Worm (Caenorhabditis elegans) whole organism, young adult: ENCODE measurements around the gene wdr-83.

Experiments used
- B0019.2 ChIP-seq: fragments of 200-800 bp; sonication (Bioruptor generic); conservative IDR thresholded peaks from 2 replicates; pipeline ENCODE4 v1.3.6; 2022; ENCODE audit warnings: missing genetic modification reagents, missing genetic modification characterization, missing compliant biosample characterization
- B0261.1 ChIP-seq: sonication (generic microtip); optimal IDR thresholded peaks from 2 replicates; lab custom pipeline; 2016; ENCODE audit warnings: mild to moderate bottlenecking, missing genetic modification characterization, moderate library complexity, missing compliant biosample characterization
- B0336.3 ChIP-seq: fragments of 200-800 bp; sonication (Bioruptor generic); IDR thresholded peaks from 2 replicates; pipeline ENCODE4 v1.3.6; 2022; ENCODE audit warnings: missing genetic modification characterization, missing compliant biosample characterization
- C06A6.2 ChIP-seq: fragments of 200-800 bp; sonication (Bioruptor generic); conservative IDR thresholded peaks from 2 replicates; pipeline ENCODE4 v1.3.6; 2022; ENCODE audit warnings: missing genetic modification characterization, missing compliant biosample characterization
- F23B12.7 ChIP-seq: sonication (generic microtip); optimal IDR thresholded peaks from 2 replicates; lab custom pipeline; 2017; ENCODE audit warnings: missing genetic modification characterization, mild to moderate bottlenecking, missing compliant biosample characterization, antibody characterized with exemption, moderate library complexity; ENCODE audit not compliant: insufficient read depth
- F33H1.4 ChIP-seq: fragments of 200-800 bp; sonication (Bioruptor generic); IDR thresholded peaks from 2 replicates; pipeline ENCODE4 v1.3.6; 2022; ENCODE audit warnings: missing genetic modification reagents, missing genetic modification characterization, missing compliant biosample characterization
- F37B4.10 ChIP-seq: fragments of 200-800 bp; sonication (Bioruptor generic); IDR thresholded peaks from 2 replicates; pipeline ENCODE4 v1.3.6; 2022; ENCODE audit warnings: missing genetic modification characterization, missing compliant biosample characterization
- F57A8.1 ChIP-seq: fragments of 200-800 bp; sonication (Bioruptor generic); optimal IDR thresholded peaks from 2 replicates; lab custom pipeline; 2018; ENCODE audit warnings: mild to moderate bottlenecking, missing genetic modification characterization, moderate library complexity, missing compliant biosample characterization
- T26A5.8 ChIP-seq: sonication (generic microtip); optimal IDR thresholded peaks from 2 replicates; lab custom pipeline; 2016; ENCODE audit warnings: missing genetic modification characterization, missing compliant biosample characterization
- Y67H2A.10 ChIP-seq: fragments of 200-800 bp; sonication (Bioruptor generic); conservative IDR thresholded peaks from 2 replicates; pipeline ENCODE4 v1.3.6; 2022; ENCODE audit warnings: missing genetic modification reagents, missing genetic modification characterization, missing compliant biosample characterization
- akir-1 ChIP-seq: fragments of 200-800 bp; sonication (Bioruptor generic); optimal IDR thresholded peaks from 2 replicates; lab custom pipeline; 2018; ENCODE audit warnings: mild to moderate bottlenecking, missing genetic modification characterization, moderate library complexity, missing compliant biosample characterization
- aptf-3 ChIP-seq: fragments of 200-800 bp; sonication (Bioruptor generic); IDR thresholded peaks from 2 replicates; pipeline ENCODE4 v1.3.6; 2022; ENCODE audit warnings: missing genetic modification characterization, missing compliant biosample characterization
- bed-2 ChIP-seq: fragments of 200-800 bp; sonication (Bioruptor generic); IDR thresholded peaks from 2 replicates; pipeline ENCODE4 v1.3.6; 2022; ENCODE audit warnings: missing genetic modification reagents, missing genetic modification characterization, missing compliant biosample characterization
- cebp-2 ChIP-seq: fragments of 200-800 bp; sonication (Bioruptor generic); IDR thresholded peaks from 2 replicates; pipeline ENCODE4 v1.3.6; 2022; ENCODE audit warnings: missing genetic modification characterization, missing compliant biosample characterization
- ceh-100 ChIP-seq: fragments of 200-800 bp; sonication (Bioruptor generic); IDR thresholded peaks from 2 replicates; pipeline ENCODE4 v1.3.6; 2022; ENCODE audit warnings: missing genetic modification reagents, missing genetic modification characterization, missing compliant biosample characterization
- chd-7 ChIP-seq: sonication (generic microtip); optimal IDR thresholded peaks from 2 replicates; lab custom pipeline; 2016; ENCODE audit warnings: mild to moderate bottlenecking, missing genetic modification characterization, moderate library complexity, missing compliant biosample characterization
- dox-1 ChIP-seq: fragments of 200-800 bp; sonication (Bioruptor generic); IDR thresholded peaks from 2 replicates; pipeline ENCODE4 v1.3.6; 2022; ENCODE audit warnings: missing genetic modification reagents, missing genetic modification characterization, missing compliant biosample characterization
- dpl-1 ChIP-seq: fragments of 150-350 bp; optimal IDR thresholded peaks from 2 replicates; lab custom pipeline; 2014; ENCODE audit warnings: missing biosample characterization, missing genetic modification reagents, missing genetic modification characterization
- ekl-4 ChIP-seq: fragments of 200-800 bp; sonication (Bioruptor generic); IDR thresholded peaks from 2 replicates; pipeline ENCODE4 v1.3.6; 2022; ENCODE audit warnings: missing genetic modification reagents, missing genetic modification characterization, missing compliant biosample characterization
- ets-4 ChIP-seq: fragments of 200-800 bp; sonication (Bioruptor generic); optimal IDR thresholded peaks from 2 replicates; lab custom pipeline; 2018; ENCODE audit warnings: mild to moderate bottlenecking, missing genetic modification characterization, missing compliant biosample characterization
- him-1 ChIP-seq: sonication (generic microtip); optimal IDR thresholded peaks from 2 replicates; lab custom pipeline; 2016; ENCODE audit warnings: missing genotype, missing genetic modification reagents, missing genetic modification characterization, missing compliant biosample characterization
- hlh-12 ChIP-seq: sonication (generic microtip); optimal IDR thresholded peaks from 2 replicates; lab custom pipeline; 2016; ENCODE audit warnings: missing genetic modification characterization, missing compliant biosample characterization
- hmg-20 ChIP-seq: fragments of 200-800 bp; sonication (Bioruptor generic); IDR thresholded peaks from 2 replicates; pipeline ENCODE4 v1.3.6; 2022; ENCODE audit warnings: missing genetic modification reagents, missing genetic modification characterization, missing compliant biosample characterization
- lin-54 ChIP-seq: fragments of 200-800 bp; sonication (Bioruptor generic); optimal IDR thresholded peaks from 2 replicates; lab custom pipeline; 2018; ENCODE audit warnings: mild to moderate bottlenecking, missing genetic modification characterization, missing compliant biosample characterization
- madf-3 ChIP-seq: fragments of 200-800 bp; sonication (Bioruptor generic); IDR thresholded peaks from 2 replicates; pipeline ENCODE4 v1.3.6; 2022; ENCODE audit warnings: missing genetic modification reagents, missing genetic modification characterization, missing compliant biosample characterization
- madf-6 ChIP-seq: fragments of 200-800 bp; sonication (Bioruptor generic); IDR thresholded peaks from 2 replicates; pipeline ENCODE4 v1.3.6; 2022; ENCODE audit warnings: missing genetic modification reagents, missing genetic modification characterization, missing compliant biosample characterization
- mcd-1 ChIP-seq: fragments of 200-800 bp; sonication (Bioruptor generic); IDR thresholded peaks from 2 replicates; pipeline ENCODE4 v1.3.6; 2022; ENCODE audit warnings: missing genetic modification reagents, missing genetic modification characterization, missing compliant biosample characterization
- repo-1 ChIP-seq: sonication (generic microtip); optimal IDR thresholded peaks from 2 replicates; lab custom pipeline; 2017; ENCODE audit warnings: mild to moderate bottlenecking, missing genetic modification characterization, missing compliant biosample characterization
- sdz-38 ChIP-seq: sonication (generic microtip); optimal IDR thresholded peaks from 2 replicates; lab custom pipeline; 2016; ENCODE audit warnings: missing genotype, missing genetic modification characterization, missing compliant biosample characterization
- sea-2 ChIP-seq: fragments of 200-800 bp; sonication (Bioruptor generic); IDR thresholded peaks from 2 replicates; pipeline ENCODE4 v1.3.6; 2022; ENCODE audit warnings: missing genetic modification characterization, missing compliant biosample characterization
- snpc-1.1 ChIP-seq: sonication (generic microtip); optimal IDR thresholded peaks from 2 replicates; lab custom pipeline; 2017; ENCODE audit warnings: missing genetic modification characterization, mild to moderate bottlenecking, missing compliant biosample characterization, antibody characterized with exemption, moderate library complexity, missing genotype, missing genetic modification reagents; ENCODE audit not compliant: insufficient read depth
- snpc-3.4 ChIP-seq: sonication (generic microtip); optimal IDR thresholded peaks from 2 replicates; lab custom pipeline; 2017; ENCODE audit warnings: missing genetic modification characterization, mild to moderate bottlenecking, missing compliant biosample characterization, antibody characterized with exemption, moderate library complexity, missing genotype, missing genetic modification reagents
- tlf-1 ChIP-seq: fragments of 200-800 bp; sonication (Bioruptor generic); optimal IDR thresholded peaks from 2 replicates; lab custom pipeline; 2018; ENCODE audit warnings: mild to moderate bottlenecking, missing genetic modification characterization, missing compliant biosample characterization
- ztf-25 ChIP-seq: fragments of 200-800 bp; sonication (Bioruptor generic); IDR thresholded peaks from 2 replicates; pipeline ENCODE4 v1.3.6; 2022; ENCODE audit warnings: missing genetic modification reagents, missing genetic modification characterization, missing compliant biosample characterization
- ztf-3 ChIP-seq: fragments of 200-800 bp; sonication (Bioruptor generic); optimal IDR thresholded peaks from 2 replicates; lab custom pipeline; 2018; ENCODE audit warnings: mild to moderate bottlenecking, missing genetic modification characterization, missing compliant biosample characterization

The wdr-83 gene

ce11 chrII:4993530-4994192, 37.9 kb downstream of the wdr-83 start, which contains the start of the genes eif-1 and vps-24 (continued):
- TF ChIP-seq B0019.2 (GFP tag; lab: Robert Waterston, UW) (peak; percentile 56; the same call in 1 of the 2 replicates), him-1 (no peak), Y67H2A.10 (GFP tag; lab: Robert Waterston, UW) (no peak), cebp-2 (GFP tag; lab: Robert Waterston, UW) (no peak), ztf-25 (GFP tag; lab: Robert Waterston, UW) (no peak), snpc-3.4 (tag; lab: Kevin White, UChicago) (peak; percentile 17), hlh-12 (tag; lab: Kevin White, UChicago) (no peak), mcd-1 (peak; percentile 42; the same call in 1 of the 2 replicates), C06A6.2 (GFP tag; lab: Robert Waterston, UW) (no peak), dox-1 (GFP tag; lab: Robert Waterston, UW) (peak; percentile 80), F23B12.7 (tag; lab: Kevin White, UChicago) (peak; percentile 12), dpl-1 (peak; percentile 30), bed-2 (GFP tag; lab: Robert Waterston, UW) (no peak)

ce11 chrII:4992977-4993376, 38.5 kb downstream of the wdr-83 start, which contains the start of gene pigb-1:
TSS of gene pigb-1 (minus strand) at chrII:4993077.
- TF ChIP-seq repo-1 (tag; lab: Kevin White, UChicago) (no peak), madf-3 (0 out of 2 replicates have a peak, but pooled peaks have one; percentile 11)
- TF ChIP-seq, all 124 proteins: peak for 1

ce11 chrII:4989802-4990201, 41.7 kb downstream of the wdr-83 start, which contains the start of gene T27F7.12:
TSS of gene T27F7.12 (plus strand) at chrII:4990102.
- TF ChIP-seq aptf-3 (GFP tag; lab: Robert Waterston, UW) (0 out of 2 replicates have a peak, but pooled peaks have one; percentile 33), ceh-100 (GFP tag; lab: Robert Waterston, UW) (no peak)

- TF ChIP-seq ztf-3 (no peak), snpc-3.4 (tag; lab: Kevin White, UChicago) (no peak), tlf-1 (GFP tag; lab: Kevin White, UChicago) (no peak), chd-7 (tag; lab: Kevin White, UChicago) (no peak), akir-1 (GFP tag; lab: Kevin White, UChicago) (no peak), F37B4.10 (GFP tag; lab: Robert Waterston, UW) (no peak), hlh-12 (tag; lab: Kevin White, UChicago) (no peak), B0336.3 (no peak), lin-54 (GFP tag; lab: Kevin White, UChicago) (no peak), B0261.1 (tag; lab: Kevin White, UChicago) (no peak), snpc-1.1 (tag; lab: Kevin White, UChicago) (no peak), F33H1.4 (no peak)
- TF ChIP-seq, all 124 proteins: peak for 0
These were observed 44.3 kb downstream of the wdr-83 start for ce11 chrII:4987257-4987656.

- no peak for TF ChIP-seq F23B12.7 (tag; lab: Kevin White, UChicago)
- no peak for TF ChIP-seq ekl-4 (GFP tag; lab: Robert Waterston, UW)
- no peak for TF ChIP-seq F57A8.1 (GFP tag; lab: Kevin White, UChicago)
- TF ChIP-seq hmg-20: no peak
- no peak for TF ChIP-seq madf-3
- no peak for TF ChIP-seq sdz-38 (tag; lab: Kevin White, UChicago)
- TF ChIP-seq ets-4 (GFP tag; lab: Kevin White, UChicago): no peak
- TF ChIP-seq sea-2 (GFP tag; lab: Robert Waterston, UW): no peak
- TF ChIP-seq dox-1 (GFP tag; lab: Robert Waterston, UW): no peak
- TF ChIP-seq T26A5.8 (tag; lab: Kevin White, UChicago): no peak
- no peak for TF ChIP-seq madf-6 (GFP tag; lab: Robert Waterston, UW)
These were observed 44.8 kb downstream of the wdr-83 start for ce11 chrII:4986664-4987063.
